Fruit fly (Drosophila melanogaster): ENCODE measurements around the gene Ama.

Gene Ama

DNA sequence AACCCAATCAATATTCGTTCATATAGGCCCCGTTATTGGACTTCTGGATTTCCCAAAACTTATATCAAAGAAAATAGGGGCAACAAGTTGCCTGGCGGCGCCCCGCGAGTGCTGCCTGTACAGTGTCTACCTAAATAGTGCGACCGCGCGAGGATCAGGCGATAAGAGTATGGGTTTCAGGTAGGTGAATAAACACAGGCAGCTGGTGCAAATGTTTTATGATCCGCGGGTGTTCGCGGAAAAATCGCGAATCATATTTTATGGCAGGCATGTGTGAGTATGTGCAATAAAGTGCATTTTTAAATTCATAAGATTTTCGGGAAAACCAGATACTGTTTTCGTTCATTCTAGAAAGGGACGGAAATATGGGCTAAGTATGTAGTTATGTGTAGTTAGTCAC is 6.9 kb upstream of the Ama start (continued):
- TF ChIP-seq twi (tag; optimal IDR thresholded peaks at IDR 0.05) (peak; percentile 32), Tbp (GFP tag; optimal IDR thresholded peaks at IDR 0.05) (no peak), CG12236 (GFP tag; optimal IDR thresholded peaks at IDR 0.05) (no peak), D19B (GFP tag; optimal IDR thresholded peaks at IDR 0.05) (no peak), NK7.1 (GFP tag; optimal IDR thresholded peaks at IDR 0.05) (no peak), CG2129 (GFP tag; IDR thresholded peaks at IDR 0.05; ENCODE audit: partially characterized antibody) (no peak), tgo (GFP tag; IDR thresholded peaks at IDR 0.05) (no peak), CG17359 (tag; optimal IDR thresholded peaks at IDR 0.05) (no peak), exex (tag; optimal IDR thresholded peaks at IDR 0.05) (no peak), Dp (GFP tag; optimal IDR thresholded peaks at IDR 0.05) (no peak), CG2875 (GFP tag; optimal IDR thresholded peaks at IDR 0.05) (no peak), NFAT (GFP tag; IDR thresholded peaks at IDR 0.05) (no peak), CG6791 (GFP tag; IDR thresholded peaks at IDR 0.05; ENCODE audit: partially characterized antibody) (no peak), lmd (GFP tag; IDR thresholded peaks at IDR 0.05) (no peak), hbn (GFP tag; IDR thresholded peaks at IDR 0.05; ENCODE audit: partially characterized antibody) (no peak), lab (GFP tag; optimal IDR thresholded peaks at IDR 0.05) (no peak), CG8388 (GFP tag; optimal IDR thresholded peaks at IDR 0.05) (peak; percentile 11), CG15479 (GFP tag; optimal IDR thresholded peaks at IDR 0.05) (peak; percentile 93), CG9797 (GFP tag; optimal IDR thresholded peaks at IDR 0.05) (no peak), pnt (GFP tag; optimal IDR thresholded peaks at IDR 0.05) (no peak), CG13296 (GFP tag; optimal IDR thresholded peaks at IDR 0.05) (no peak), oc (tag; optimal IDR thresholded peaks at IDR 0.05) (no peak), Lpt (GFP tag; optimal IDR thresholded peaks at IDR 0.05) (no peak), CG16863 (GFP tag; optimal IDR thresholded peaks at IDR 0.05) (no peak), fd102C (GFP tag; optimal IDR thresholded peaks at IDR 0.05) (no peak), CG7271 (tag; optimal IDR thresholded peaks at IDR 0.05) (peak; percentile 56), z (GFP tag; IDR thresholded peaks at IDR 0.05) (no peak), ems (GFP tag; optimal IDR thresholded peaks at IDR 0.05) (no peak), CG3281 (GFP tag; optimal IDR thresholded peaks at IDR 0.05) (no peak), C15 (GFP tag; IDR thresholded peaks at IDR 0.05) (0 out of 3 replicates have a peak, but pooled peaks have one; percentile 18), tll (GFP tag; optimal IDR thresholded peaks at IDR 0.05) (peak in 1 of 2 experiments; percentile 71), otp (GFP tag; IDR thresholded peaks at IDR 0.05) (no peak), B-H2 (GFP tag; optimal IDR thresholded peaks at IDR 0.05) (no peak), dpn (GFP tag; optimal IDR thresholded peaks at IDR 0.05) (no peak), CG3065 (GFP tag; optimal IDR thresholded peaks at IDR 0.05) (no peak), bcd (GFP tag; optimal IDR thresholded peaks at IDR 0.05) (no peak), run (tag; optimal IDR thresholded peaks at IDR 0.05) (no peak), abd-A (tag; optimal IDR thresholded peaks at IDR 0.05) (no peak), dimm (GFP tag; IDR thresholded peaks at IDR 0.05) (no peak), CG5180 (GFP tag; optimal IDR thresholded peaks at IDR 0.05) (no peak), PHDP (tag; optimal IDR thresholded peaks at IDR 0.05) (no peak), Sox100B (GFP tag; optimal IDR thresholded peaks at IDR 0.05) (no peak), zfh2 (GFP tag; optimal IDR thresholded peaks at IDR 0.05) (no peak), slou (GFP tag; optimal IDR thresholded peaks at IDR 0.05) (no peak)

Data from whole organism, embryonic.